Worm (Caenorhabditis elegans) whole organism, L2 larva: Measurements from ENCODE around the gene catp-4.

Experiments used
- R02D3.7 ChIP-seq: fragments of 150-350 bp; optimal IDR thresholded peaks from 2 replicates; lab custom pipeline; 2014; ENCODE audit warnings: missing biosample characterization, missing genetic modification characterization
- ceh-82 ChIP-seq: fragments of 150-350 bp; optimal IDR thresholded peaks from 2 replicates; lab custom pipeline; 2014; ENCODE audit warnings: missing biosample characterization, missing genetic modification characterization
- dmd-4 ChIP-seq: sonication (generic microtip); optimal IDR thresholded peaks from 2 replicates; lab custom pipeline; 2017; ENCODE audit warnings: missing biosample characterization, missing genetic modification characterization
- lin-11 ChIP-seq: fragments of 150-350 bp; sonication (generic microtip); optimal IDR thresholded peaks from 2 replicates; lab custom pipeline; 2014; ENCODE audit warnings: missing biosample characterization, missing genetic modification characterization, inconsistent platforms, mixed read lengths
- lin-39 ChIP-seq: fragments of 150-350 bp; optimal IDR thresholded peaks from 2 replicates; lab custom pipeline; 2014; ENCODE audit warnings: missing biosample characterization, missing genetic modification reagents, missing genetic modification characterization
- nhr-11 ChIP-seq: fragments of 150-350 bp; optimal IDR thresholded peaks from 2 replicates; lab custom pipeline; 2014; ENCODE audit warnings: missing biosample characterization, missing genetic modification characterization
- nhr-129 ChIP-seq: fragments of 150-350 bp; optimal IDR thresholded peaks from 2 replicates; lab custom pipeline; 2014; ENCODE audit warnings: missing biosample characterization, missing genetic modification characterization
- nhr-21 ChIP-seq: fragments of 150-350 bp; optimal IDR thresholded peaks from 2 replicates; lab custom pipeline; 2014; ENCODE audit warnings: missing biosample characterization, missing genetic modification characterization
- nhr-237 ChIP-seq: fragments of 150-350 bp; optimal IDR thresholded peaks from 2 replicates; lab custom pipeline; 2014; ENCODE audit warnings: missing biosample characterization, missing genetic modification characterization
- nhr-77 ChIP-seq: fragments of 150-350 bp; optimal IDR thresholded peaks from 2 replicates; lab custom pipeline; 2014; ENCODE audit warnings: missing biosample characterization, missing genetic modification characterization
- skn-1 ChIP-seq: sonication (generic microtip); optimal IDR thresholded peaks from 2 replicates; lab custom pipeline; 2017; ENCODE audit warnings: missing biosample characterization, missing genetic modification characterization
- unc-39 ChIP-seq: fragments of 150-350 bp; optimal IDR thresholded peaks from 2 replicates; lab custom pipeline; 2014; ENCODE audit warnings: missing biosample characterization, missing genetic modification characterization
- unc-62 ChIP-seq: fragments of 150-350 bp; optimal IDR thresholded peaks from 2 replicates; lab custom pipeline; 2014; ENCODE audit warnings: missing biosample characterization, missing genetic modification reagents, missing genetic modification characterization

DNA sequence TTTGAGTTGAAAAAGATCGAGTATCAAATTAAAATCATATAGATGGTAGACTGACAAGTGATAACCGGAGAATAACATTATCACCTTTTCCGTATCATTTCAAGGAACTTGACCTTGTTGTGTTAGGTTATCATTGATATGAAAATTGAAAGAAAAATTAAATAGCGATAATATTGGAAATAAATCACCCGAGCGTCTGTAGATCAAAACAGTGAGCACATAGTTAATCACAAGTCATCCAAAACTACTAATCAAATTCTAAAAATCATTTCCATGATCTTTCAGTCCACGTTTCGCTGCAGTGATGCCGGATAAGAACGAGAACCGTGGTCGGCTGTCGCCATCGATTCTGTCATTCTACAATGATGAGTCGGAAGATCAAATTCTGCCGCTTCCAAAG, 26.4 kb downstream of the catp-4 start:
- TF ChIP-seq nhr-11 (no peak), unc-39 (tag; lab: Kevin White, UChicago) (no peak), ceh-82 (tag; lab: Kevin White, UChicago) (no peak), R02D3.7 (tag; lab: Kevin White, UChicago) (no peak), nhr-129 (no peak), nhr-21 (peak; percentile 40), lin-39 (no peak), skn-1 (no peak), nhr-77 (tag; lab: Kevin White, UChicago) (no peak), lin-11 (no peak), dmd-4 (no peak), nhr-237 (tag; lab: Kevin White, UChicago) (no peak), unc-62 (GFP tag; lab: Kevin White, UChicago) (no peak)
